Worm (Caenorhabditis elegans) whole organism, L3 larva: Measurements from ENCODE around the gene Y38F2AL.12.
A peak's percentile ranks its signal among the peaks of the same experiment; 100 is the strongest.

ENCODE experiments used
- ZK546.5 ChIP-seq: sonication (generic microtip); optimal IDR thresholded peaks from 2 replicates; lab custom pipeline; 2017; ENCODE audit warnings: missing biosample characterization, missing genetic modification characterization
- ceh-82 ChIP-seq: fragments of 150-350 bp; optimal IDR thresholded peaks from 2 replicates; lab custom pipeline; 2014; ENCODE audit warnings: missing biosample characterization, missing genetic modification characterization
- elt-2 ChIP-seq: sonication (generic microtip); optimal IDR thresholded peaks from 2 replicates; lab custom pipeline; 2016; ENCODE audit warnings: missing genetic modification reagents, mild to moderate bottlenecking, missing genetic modification characterization, missing compliant biosample characterization
- fkh-10 ChIP-seq: sonication (generic microtip); optimal IDR thresholded peaks from 2 replicates; lab custom pipeline; 2017; ENCODE audit warnings: missing biosample characterization, missing genetic modification reagents, missing genetic modification characterization
- mdl-1 ChIP-seq: fragments of 150-350 bp; optimal IDR thresholded peaks from 2 replicates; lab custom pipeline; 2014; ENCODE audit warnings: missing biosample characterization, missing genetic modification characterization
- nhr-12 ChIP-seq: fragments of 150-350 bp; optimal IDR thresholded peaks from 2 replicates; lab custom pipeline; 2014; ENCODE audit warnings: missing biosample characterization, missing genetic modification characterization
- nhr-237 ChIP-seq: fragments of 150-350 bp; optimal IDR thresholded peaks from 2 replicates; lab custom pipeline; 2014; ENCODE audit warnings: missing biosample characterization, missing genetic modification characterization
- nhr-77 ChIP-seq: fragments of 150-350 bp; optimal IDR thresholded peaks from 2 replicates; lab custom pipeline; 2014; ENCODE audit warnings: missing biosample characterization, missing genetic modification characterization
- pha-4 ChIP-seq: fragments of 150-350 bp; optimal IDR thresholded peaks from 2 replicates; lab custom pipeline; 2014; ENCODE audit warnings: missing biosample characterization, missing genetic modification reagents, missing genetic modification characterization
- pqm-1 ChIP-seq: fragments of 150-350 bp; optimal IDR thresholded peaks from 2 replicates; lab custom pipeline; 2017; ENCODE audit warnings: missing biosample characterization, missing genetic modification characterization, inconsistent platforms
- sea-2 ChIP-seq: fragments of 150-350 bp; sonication (generic microtip); optimal IDR thresholded peaks from 4 replicates; lab custom pipeline; 2014; ENCODE audit warnings: missing biosample characterization, missing genetic modification reagents, missing genetic modification characterization
- snpc-4 ChIP-seq: fragments of 150-350 bp; optimal IDR thresholded peaks from 2 replicates; lab custom pipeline; 2014; ENCODE audit warnings: missing biosample characterization, missing genetic modification characterization
- unc-62 ChIP-seq: fragments of 150-350 bp; sonication (generic microtip); optimal IDR thresholded peaks from 4 replicates; lab custom pipeline; 2014; ENCODE audit warnings: missing biosample characterization, missing genetic modification reagents, missing genetic modification characterization
- zag-1 ChIP-seq: fragments of 150-350 bp; optimal IDR thresholded peaks from 2 replicates; lab custom pipeline; 2014; ENCODE audit warnings: missing biosample characterization, missing genetic modification characterization

- no peak for TF ChIP-seq zag-1 (tag; lab: Kevin White, UChicago)
- TF ChIP-seq snpc-4: peak; percentile 18
- TF ChIP-seq elt-2 (tag; lab: Kevin White, UChicago): peak; percentile 83
- TF ChIP-seq nhr-12 (tag; lab: Kevin White, UChicago): no peak
- no peak for TF ChIP-seq ceh-82 (tag; lab: Kevin White, UChicago)
- no peak for TF ChIP-seq sea-2 (GFP tag; lab: Kevin White, UChicago)
- TF ChIP-seq mdl-1: no peak
- TF ChIP-seq nhr-237 (tag; lab: Kevin White, UChicago): no peak
- TF ChIP-seq pqm-1 (tag; lab: Kevin White, UChicago): peak; percentile 86
- no peak for TF ChIP-seq fkh-10
- no peak for TF ChIP-seq nhr-77
- no peak for TF ChIP-seq unc-62
- peak; percentile 30 for TF ChIP-seq pha-4 (tag; lab: Kevin White, UChicago)
- TF ChIP-seq ZK546.5 (tag; lab: Kevin White, UChicago): no peak
These were observed 34.9 kb upstream of the Y38F2AL.12 start for ce11 chrIV:2281353-2281976.
